Worm (Caenorhabditis elegans) whole organism, early embryonic: Measurements from ENCODE around the gene cee-1.

Source experiments
- aly-1 ChIP-seq: sonication (generic microtip); optimal IDR thresholded peaks from 2 replicates; lab custom pipeline; 2016; ENCODE audit warnings: missing genetic modification characterization, missing compliant biosample characterization
- ama-1 ChIP-seq: fragments of 150-350 bp; optimal IDR thresholded peaks from 2 replicates; lab custom pipeline; 2014
- hmbx-1 ChIP-seq: sonication (generic microtip); optimal IDR thresholded peaks from 2 replicates; lab custom pipeline; 2016; ENCODE audit warnings: mild to moderate bottlenecking, missing genetic modification characterization, missing compliant biosample characterization
- pes-1 ChIP-seq: fragments of 200-800 bp; sonication (Bioruptor generic); IDR thresholded peaks from 2 replicates; pipeline ENCODE4 v1.3.6; 2022; ENCODE audit warnings: missing genetic modification reagents, missing genetic modification characterization, missing compliant biosample characterization
- scrt-1 ChIP-seq: fragments of 200-800 bp; sonication (Bioruptor generic); IDR thresholded peaks from 2 replicates; pipeline ENCODE4 v1.3.6; 2022; ENCODE audit warnings: missing genetic modification characterization, missing compliant biosample characterization

DNA sequence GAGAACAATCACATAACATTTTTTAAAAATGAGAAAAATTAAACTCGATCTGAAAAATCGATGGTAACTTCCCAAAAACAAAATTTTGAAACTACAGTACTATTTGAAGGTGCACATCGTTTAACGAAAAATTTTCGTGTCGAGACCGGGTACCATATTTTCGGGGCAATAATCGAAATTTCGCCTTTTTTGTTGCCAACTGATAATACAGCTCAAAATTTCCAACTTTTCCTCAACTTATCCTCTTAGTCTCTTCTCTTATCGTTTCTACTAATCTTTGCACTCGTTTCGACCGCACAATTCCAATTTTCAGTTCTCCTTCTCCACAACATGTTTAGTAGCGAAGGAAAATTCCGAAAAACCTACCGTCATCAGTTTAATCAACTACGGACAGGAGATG lies 5.6 kb upstream of the cee-1 start, which contains the start of gene rom-1:
- no peak for TF ChIP-seq pes-1
- no peak for TF ChIP-seq aly-1
- no peak for TF ChIP-seq ama-1 (lab: Kevin White, UChicago)
- no peak for TF ChIP-seq hmbx-1 (tag; lab: Kevin White, UChicago)
- no peak for TF ChIP-seq scrt-1
